Fruit fly (Drosophila melanogaster) whole organism, embryonic: ENCODE results near the gene Ilp6.
A peak's percentile ranks its signal among the peaks of the same experiment; 100 is the strongest.

Source experiments
- Bteb2 ChIP-seq: fragments of 200-800 bp; sonication (Bioruptor generic); optimal IDR thresholded peaks from 2 replicates; lab custom pipeline; 2016; ENCODE audit warnings: missing biosample characterization, missing genetic modification characterization
- CG10321 ChIP-seq: fragments of 200-800 bp; sonication (Bioruptor generic); IDR thresholded peaks from 2 replicates; pipeline ENCODE4 v1.3.6; 2022; ENCODE audit warnings: missing biosample characterization, missing genetic modification characterization
- CG12219 ChIP-seq: fragments of 200-800 bp; sonication (Bioruptor generic); optimal IDR thresholded peaks from 3 replicates; lab custom pipeline; 2018; ENCODE audit warnings: missing biosample characterization, mild to moderate bottlenecking, missing genetic modification characterization
- CG12942 ChIP-seq: fragments of 200-800 bp; sonication (Bioruptor generic); optimal IDR thresholded peaks from 3 replicates; lab custom pipeline; 2016; ENCODE audit warnings: missing biosample characterization, missing genetic modification characterization
- CG13296 ChIP-seq: fragments of 200-800 bp; sonication (Bioruptor generic); optimal IDR thresholded peaks from 3 replicates; lab custom pipeline; 2018; ENCODE audit warnings: missing biosample characterization, mild to moderate bottlenecking, missing genetic modification characterization
- CG15479 ChIP-seq: fragments of 200-800 bp; sonication (Bioruptor generic); optimal IDR thresholded peaks from 3 replicates; lab custom pipeline; 2019; ENCODE audit warnings: missing biosample characterization, mild to moderate bottlenecking, missing genetic modification characterization, moderate library complexity
- CG15601 ChIP-seq: fragments of 200-800 bp; sonication (Bioruptor generic); optimal IDR thresholded peaks from 3 replicates; lab custom pipeline; 2019; ENCODE audit warnings: missing biosample characterization, mild to moderate bottlenecking, missing genetic modification characterization, moderate library complexity
- CG17359 ChIP-seq: fragments of 200-800 bp; sonication (Bioruptor generic); optimal IDR thresholded peaks from 3 replicates; lab custom pipeline; 2018; ENCODE audit warnings: missing biosample characterization, mild to moderate bottlenecking, missing genetic modification characterization, moderate library complexity
- CG17568 ChIP-seq: fragments of 200-800 bp; sonication (Bioruptor generic); optimal IDR thresholded peaks from 2 replicates; lab custom pipeline; 2018; ENCODE audit warnings: missing biosample characterization, mild to moderate bottlenecking, missing genetic modification characterization, moderate library complexity
- CG18599 ChIP-seq: fragments of 200-800 bp; sonication (Bioruptor generic); optimal IDR thresholded peaks from 3 replicates; lab custom pipeline; 2017; ENCODE audit warnings: missing biosample characterization, missing genetic modification characterization, mild to moderate bottlenecking, moderate library complexity, missing genetic modification reagents
- CG2129 ChIP-seq: fragments of 200-800 bp; sonication (Bioruptor generic); IDR thresholded peaks from 2 replicates; pipeline ENCODE4 v1.3.6; 2022; ENCODE audit warnings: missing biosample characterization, missing genetic modification characterization; ENCODE audit not compliant: partially characterized antibody
- CG32772 ChIP-seq: fragments of 200-800 bp; sonication (Bioruptor generic); IDR thresholded peaks from 2 replicates; pipeline ENCODE4 v1.3.6; 2022; ENCODE audit warnings: missing biosample characterization, missing genetic modification characterization
- CG4424 ChIP-seq: fragments of 200-800 bp; sonication (Bioruptor generic); optimal IDR thresholded peaks from 3 replicates; lab custom pipeline; 2016; ENCODE audit warnings: missing biosample characterization, missing genetic modification characterization
- CG4707 ChIP-seq: fragments of 200-800 bp; sonication (Bioruptor generic); optimal IDR thresholded peaks from 2 replicates; lab custom pipeline; 2018; ENCODE audit warnings: missing biosample characterization, mild to moderate bottlenecking, missing genetic modification characterization, moderate library complexity
- CG4730 ChIP-seq: fragments of 200-800 bp; sonication (Bioruptor generic); IDR thresholded peaks from 2 replicates; pipeline ENCODE4 v1.3.6; 2022; ENCODE audit warnings: missing biosample characterization, missing genetic modification characterization
- CG6175 ChIP-seq: fragments of 200-800 bp; sonication (Bioruptor generic); IDR thresholded peaks from 3 replicates; pipeline ENCODE4 v1.3.6; 2022; ENCODE audit warnings: missing biosample characterization, missing genetic modification characterization
- CG8089 ChIP-seq: fragments of 200-800 bp; sonication (Bioruptor generic); optimal IDR thresholded peaks from 3 replicates; lab custom pipeline; 2016; ENCODE audit warnings: missing biosample characterization, missing genetic modification characterization
- CG8765 ChIP-seq: fragments of 200-800 bp; sonication (Bioruptor generic); IDR thresholded peaks from 2 replicates; pipeline ENCODE4 v1.3.6; 2022; ENCODE audit warnings: missing biosample characterization, missing genetic modification characterization
- Drgx ChIP-seq: fragments of 200-800 bp; sonication (Bioruptor generic); IDR thresholded peaks from 2 replicates; pipeline ENCODE4 v1.3.6; 2022; ENCODE audit warnings: missing biosample characterization, missing genetic modification characterization
- HLH3B ChIP-seq: fragments of 200-800 bp; sonication (Bioruptor generic); IDR thresholded peaks from 2 replicates; pipeline ENCODE4 v1.3.6; 2022; ENCODE audit warnings: missing biosample characterization, missing genetic modification characterization
- HLH4C ChIP-seq: fragments of 200-800 bp; sonication (Bioruptor generic); IDR thresholded peaks from 3 replicates; pipeline ENCODE4 v1.3.6; 2022; ENCODE audit warnings: missing biosample characterization, missing genetic modification characterization; ENCODE audit not compliant: partially characterized antibody
- HmgZ ChIP-seq: fragments of 200-800 bp; sonication (Bioruptor generic); optimal IDR thresholded peaks from 2 replicates; lab custom pipeline; 2018; ENCODE audit warnings: missing biosample characterization, mild to moderate bottlenecking, missing genetic modification characterization
- Scr ChIP-seq: fragments of 200-800 bp; sonication (Bioruptor generic); IDR thresholded peaks from 2 replicates; pipeline ENCODE4 v1.3.6; 2022; ENCODE audit warnings: missing biosample characterization, missing genetic modification characterization; ENCODE audit not compliant: partially characterized antibody
- Vsx1 ChIP-seq: fragments of 200-800 bp; sonication (Bioruptor generic); optimal IDR thresholded peaks from 2 replicates; lab custom pipeline; 2017; ENCODE audit warnings: missing biosample characterization, mild to moderate bottlenecking, missing genetic modification characterization, missing genetic modification reagents
- abd-A ChIP-seq: fragments of 200-800 bp; sonication (Bioruptor generic); optimal IDR thresholded peaks from 3 replicates; lab custom pipeline; 2019; ENCODE audit warnings: missing biosample characterization, mild to moderate bottlenecking, missing genetic modification characterization, moderate library complexity
- bbx ChIP-seq: fragments of 200-800 bp; sonication (Bioruptor generic); IDR thresholded peaks from 2 replicates; pipeline ENCODE4 v1.3.6; 2022; ENCODE audit warnings: missing biosample characterization, missing genetic modification characterization; ENCODE audit not compliant: partially characterized antibody
- bowl ChIP-seq: fragments of 200-800 bp; sonication (Bioruptor generic); IDR thresholded peaks from 2 replicates; pipeline ENCODE4 v1.3.6; 2022; ENCODE audit warnings: missing biosample characterization, missing genetic modification characterization
- cad ChIP-seq: fragments of >200 bp; optimal IDR thresholded peaks from 2 replicates; lab custom pipeline; 2017; ENCODE audit warnings: missing biosample characterization, missing genetic modification characterization
- caup ChIP-seq: fragments of 200-800 bp; sonication (Bioruptor generic); optimal IDR thresholded peaks from 3 replicates; lab custom pipeline; 2017; ENCODE audit warnings: missing biosample characterization, mild to moderate bottlenecking, missing genetic modification characterization, moderate library complexity; ENCODE audit not compliant: severe bottlenecking
- chif ChIP-seq, 2 experiments: fragments of 200-800 bp; sonication (Bioruptor generic); optimal IDR thresholded peaks; 3 replicates each; lab custom pipeline; 2016; ENCODE audit warnings: missing biosample characterization in 2 of 2, missing genetic modification characterization in 2 of 2
- ci ChIP-seq: fragments of 200-800 bp; sonication (Bioruptor generic); IDR thresholded peaks from 3 replicates; pipeline ENCODE4 v1.3.6; 2022; ENCODE audit warnings: missing biosample characterization, missing genetic modification characterization
- crol ChIP-seq: fragments of 200-800 bp; sonication (Bioruptor generic); IDR thresholded peaks from 2 replicates; pipeline ENCODE4 v1.3.6; 2022; ENCODE audit warnings: missing biosample characterization, missing genetic modification characterization
- dan ChIP-seq: fragments of 200-800 bp; sonication (Bioruptor generic); IDR thresholded peaks from 2 replicates; pipeline ENCODE4 v1.3.6; 2022; ENCODE audit warnings: missing biosample characterization, missing genetic modification characterization
- dati ChIP-seq: fragments of 200-800 bp; sonication (Bioruptor generic); IDR thresholded peaks from 2 replicates; pipeline ENCODE4 v1.3.6; 2022; ENCODE audit warnings: missing biosample characterization, missing genetic modification characterization
- fd3F ChIP-seq: fragments of 200-800 bp; sonication (Bioruptor generic); optimal IDR thresholded peaks from 2 replicates; lab custom pipeline; 2018; ENCODE audit warnings: missing biosample characterization, mild to moderate bottlenecking, missing genetic modification characterization, moderate library complexity
- gfzf ChIP-seq: fragments of 200-800 bp; sonication (Bioruptor generic); optimal IDR thresholded peaks from 2 replicates; lab custom pipeline; 2016; ENCODE audit warnings: missing biosample characterization, mild to moderate bottlenecking, missing genetic modification characterization, moderate library complexity
- nau ChIP-seq: fragments of 200-800 bp; sonication (Bioruptor generic); optimal IDR thresholded peaks from 3 replicates; lab custom pipeline; 2017; ENCODE audit warnings: missing biosample characterization, mild to moderate bottlenecking, missing genetic modification characterization, missing genetic modification reagents
- otp ChIP-seq: fragments of 200-800 bp; sonication (Bioruptor generic); IDR thresholded peaks from 3 replicates; pipeline ENCODE4, ENCODE4 v1.3.6; 2022; ENCODE audit warnings: missing biosample characterization, missing genetic modification characterization
- pho ChIP-seq: fragments of 200-800 bp; sonication (Bioruptor generic); optimal IDR thresholded peaks from 2 replicates; lab custom pipeline; 2016; ENCODE audit warnings: missing biosample characterization, missing genetic modification characterization
- pros ChIP-seq: fragments of 200-800 bp; sonication (Bioruptor generic); optimal IDR thresholded peaks from 3 replicates; lab custom pipeline; 2019; ENCODE audit warnings: missing biosample characterization, mild to moderate bottlenecking, missing genetic modification characterization, moderate library complexity
- run ChIP-seq: fragments of 200-800 bp; sonication (Bioruptor generic); optimal IDR thresholded peaks from 3 replicates; lab custom pipeline; 2018; ENCODE audit warnings: missing biosample characterization, mild to moderate bottlenecking, missing genetic modification characterization
- sob ChIP-seq: fragments of 200-800 bp; sonication (Bioruptor generic); IDR thresholded peaks from 2 replicates; pipeline ENCODE4 v1.3.6; 2022; ENCODE audit warnings: missing biosample characterization, missing genetic modification characterization
- tio ChIP-seq: fragments of 200-800 bp; sonication (Bioruptor generic); optimal IDR thresholded peaks from 2 replicates; lab custom pipeline; 2017; ENCODE audit warnings: missing biosample characterization, missing genetic modification characterization, inconsistent platforms
- trh ChIP-seq: fragments of 200-800 bp; sonication (Bioruptor generic); optimal IDR thresholded peaks from 2 replicates; lab custom pipeline; 2016; ENCODE audit warnings: missing biosample characterization, missing genetic modification characterization
- unpg ChIP-seq: fragments of 200-800 bp; sonication (Bioruptor generic); optimal IDR thresholded peaks from 3 replicates; lab custom pipeline; 2018; ENCODE audit warnings: missing biosample characterization, mild to moderate bottlenecking, missing genetic modification characterization, moderate library complexity
- usp ChIP-seq: fragments of >200 bp; optimal IDR thresholded peaks from 2 replicates; lab custom pipeline; 2017; ENCODE audit warnings: missing biosample characterization, missing genetic modification characterization
- vfl ChIP-seq: fragments of 200-800 bp; sonication (Bioruptor generic); optimal IDR thresholded peaks from 2 replicates; lab custom pipeline; 2016; ENCODE audit warnings: missing biosample characterization, missing genetic modification characterization
- zen2 ChIP-seq: fragments of 200-800 bp; sonication (Bioruptor generic); IDR thresholded peaks from 3 replicates; pipeline ENCODE4 v1.3.6; 2022; ENCODE audit warnings: missing biosample characterization, missing genetic modification characterization; ENCODE audit not compliant: partially characterized antibody

The Ilp6 gene

dm6 chrX:2296230-2297044 is 38.0 kb downstream of the Ilp6 start (continued):
- TF ChIP-seq Drgx (GFP tag; lab: Robert Waterston, UW) = peak; percentile 80
- no peak; the same call in 1 of the 2 replicates for TF ChIP-seq bowl
- peak; percentile 85 for TF ChIP-seq Bteb2 (GFP tag; lab: Kevin White, UChicago)
- TF ChIP-seq cad (GFP tag; lab: Kevin White, UChicago) = no peak
- TF ChIP-seq dan (GFP tag; lab: Robert Waterston, UW) = peak; percentile 50; the same call in 1 of the 2 replicates
- TF ChIP-seq vfl (GFP tag; lab: Kevin White, UChicago) = peak; percentile 83
- peak; percentile 81 for TF ChIP-seq nau (GFP tag; lab: Kevin White, UChicago)
- peak; percentile 85 for TF ChIP-seq CG17568 (GFP tag; lab: Kevin White, UChicago)
- TF ChIP-seq CG6175 (GFP tag; lab: Robert Waterston, UW) = no peak; the same call in 2 of the 3 replicates
- TF ChIP-seq usp (GFP tag; lab: Kevin White, UChicago) = no peak
- peak; percentile 91 for TF ChIP-seq CG12942 (GFP tag; lab: Kevin White, UChicago)
- TF ChIP-seq CG13296 (GFP tag; lab: Kevin White, UChicago) = peak; percentile 89
- peak; percentile 91 for TF ChIP-seq pho
- TF ChIP-seq HLH3B (GFP tag; lab: Robert Waterston, UW) = peak; percentile 72; the same call in 1 of the 2 replicates
- peak; percentile 31; the same call in 1 of the 2 replicates for TF ChIP-seq CG10321 (GFP tag; lab: Robert Waterston, UW)
- TF ChIP-seq CG15479 (GFP tag; lab: Kevin White, UChicago) = no peak
- TF ChIP-seq CG4730 (GFP tag; lab: Robert Waterston, UW) = no peak; the same call in none of the 2 replicates
- peak; percentile 96 for TF ChIP-seq crol (GFP tag; lab: Robert Waterston, UW)
- TF ChIP-seq run (tag; lab: Kevin White, UChicago) = peak; percentile 91
- TF ChIP-seq fd3F (GFP tag; lab: Kevin White, UChicago) = peak; percentile 86
- no peak for TF ChIP-seq HLH4C
- TF ChIP-seq chif (GFP tag; optimal IDR thresholded peaks at IDR 0.05; lab: Kevin White, UChicago) = peak; percentile 93 to 96
- TF ChIP-seq CG2129 (GFP tag; lab: Robert Waterston, UW) = no peak
- TF ChIP-seq CG15601 (tag; lab: Kevin White, UChicago) = peak; percentile 92
- TF ChIP-seq zen2 (GFP tag; lab: Robert Waterston, UW) = no peak
- no peak for TF ChIP-seq bbx (GFP tag; lab: Robert Waterston, UW)
- peak; percentile 54 for TF ChIP-seq pros (GFP tag; lab: Kevin White, UChicago)
- TF ChIP-seq unpg (GFP tag; lab: Kevin White, UChicago) = peak; percentile 87
- peak; percentile 98 for TF ChIP-seq CG4707 (GFP tag; lab: Kevin White, UChicago)
- peak; percentile 95 for TF ChIP-seq CG12219
- no peak for TF ChIP-seq Scr (GFP tag; lab: Robert Waterston, UW)
- peak; percentile 90 for TF ChIP-seq HmgZ
- TF ChIP-seq CG17359 (tag; lab: Kevin White, UChicago) = peak; percentile 87
- peak; percentile 96 for TF ChIP-seq tio (GFP tag; lab: Kevin White, UChicago)
- no peak for TF ChIP-seq otp (GFP tag; lab: Robert Waterston, UW)
- peak; percentile 62 for TF ChIP-seq trh
- no peak for TF ChIP-seq dati (GFP tag; lab: Robert Waterston, UW)
- TF ChIP-seq abd-A (tag; lab: Kevin White, UChicago) = peak; percentile 80
- peak; percentile 94 for TF ChIP-seq CG4424 (GFP tag; lab: Kevin White, UChicago)
- peak; percentile 95 for TF ChIP-seq CG8089 (GFP tag; lab: Kevin White, UChicago)
- peak; percentile 41; the same call in 1 of the 2 replicates for TF ChIP-seq CG8765 (GFP tag; lab: Robert Waterston, UW)
- no peak; the same call in 1 of the 3 replicates for TF ChIP-seq ci (GFP tag; lab: Robert Waterston, UW)
- TF ChIP-seq gfzf (GFP tag; lab: Kevin White, UChicago) = no peak
- TF ChIP-seq Vsx1 = peak; percentile 78
- peak; percentile 94 for TF ChIP-seq CG18599
- TF ChIP-seq sob = peak; percentile 76
- peak; percentile 92 for TF ChIP-seq caup (GFP tag; lab: Kevin White, UChicago)
- peak; percentile 60 for TF ChIP-seq CG32772
